Fruit fly (Drosophila melanogaster): ENCODE data around the gene Acyp.

DNA sequence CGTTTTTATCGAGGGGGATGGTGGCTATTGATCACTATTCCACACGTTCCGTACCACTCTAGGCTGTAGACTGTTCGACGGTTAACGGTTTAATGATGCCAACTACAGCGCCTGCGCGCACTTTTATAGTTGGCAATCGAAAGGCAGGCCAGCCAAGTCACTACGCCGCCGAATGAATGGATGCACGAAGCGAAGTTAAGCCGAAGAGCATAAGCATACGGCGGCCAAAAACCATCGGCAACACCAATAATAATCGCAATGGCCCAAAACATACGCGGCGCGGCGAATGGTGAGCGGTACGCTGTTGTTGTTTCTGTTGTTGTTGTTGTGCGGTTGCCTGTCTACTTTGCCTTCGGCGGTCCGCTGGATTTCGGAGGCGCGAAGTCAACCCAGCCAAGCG, 11.6 kb downstream of the Acyp start, which contains the start of gene Vajk1:
- TF ChIP-seq gl (tag; optimal IDR thresholded peaks at IDR 0.05) = no peak
- TF ChIP-seq CG15710 (tag; optimal IDR thresholded peaks at IDR 0.05) = no peak
- no peak for TF ChIP-seq CG8301 (tag; optimal IDR thresholded peaks at IDR 0.05)
- TF ChIP-seq CG12605 (GFP tag; IDR thresholded peaks at IDR 0.05) = no peak
- no peak for TF ChIP-seq rn (GFP tag; IDR thresholded peaks at IDR 0.05)
